Worm (Caenorhabditis elegans): ENCODE measurements around the gene K02F3.12.

Gene K02F3.12

ce11 chrIII:872373-872772, 16.0 kb downstream of the K02F3.12 start, which contains the start of the genes T24C4.3 and clc-20:
TSS of gene T24C4.3 (minus strand) at chrIII:872473.
TSS of gene clc-20 (plus strand) at chrIII:872583.
- TF ChIP-seq him-1 (tag; optimal IDR thresholded peaks at IDR 0.05), result no peak
- TF ChIP-seq W03F9.2 (tag; optimal IDR thresholded peaks at IDR 0.05), result no peak

DNA sequence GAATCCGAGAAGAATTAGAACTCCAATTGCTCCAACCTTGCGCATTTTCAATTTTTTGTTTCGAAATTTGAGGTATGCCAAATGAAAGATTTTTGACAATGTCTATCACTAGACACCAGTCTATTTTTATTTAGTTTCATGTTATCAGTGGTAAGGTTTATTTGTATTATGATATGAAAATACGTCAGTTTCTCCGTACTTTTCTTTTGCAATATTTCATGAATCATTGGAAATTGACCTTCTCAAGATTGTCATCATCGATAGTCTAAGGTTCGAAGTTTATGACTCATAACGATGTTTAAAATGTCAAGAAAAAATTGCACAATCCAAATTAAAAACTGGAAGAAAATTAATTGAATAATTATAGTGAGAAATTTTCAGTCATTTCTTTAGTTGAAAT, 17.1 kb downstream of the K02F3.12 start, which contains the start of gene clc-19:
Gene clc-19, minus strand, starts transcription at position 135 of the 400 bp plus-strand sequence.
- no peak for TF ChIP-seq dao-5 (tag; optimal IDR thresholded peaks at IDR 0.05)
- TF ChIP-seq W03F9.2 (tag; optimal IDR thresholded peaks at IDR 0.05), result no peak
- no peak for TF ChIP-seq him-1 (tag; optimal IDR thresholded peaks at IDR 0.05)

- TF ChIP-seq dao-5 (tag; optimal IDR thresholded peaks at IDR 0.05) (no peak), him-1 (tag; optimal IDR thresholded peaks at IDR 0.05) (no peak), W03F9.2 (tag; optimal IDR thresholded peaks at IDR 0.05) (no peak)
Observed at ce11 chrIII:879634-880033, 23.3 kb downstream of the K02F3.12 start, which contains the start of the genes T24C4.5 and ucr-2.3. TSS of gene T24C4.5 (minus strand) at chrIII:879734. TSS of gene ucr-2.3 (plus strand) at chrIII:879860.

ce11 chrIII:880840-881239, 24.5 kb downstream of the K02F3.12 start:
- no peak for TF ChIP-seq W03F9.2 (tag; optimal IDR thresholded peaks at IDR 0.05)

DNA sequence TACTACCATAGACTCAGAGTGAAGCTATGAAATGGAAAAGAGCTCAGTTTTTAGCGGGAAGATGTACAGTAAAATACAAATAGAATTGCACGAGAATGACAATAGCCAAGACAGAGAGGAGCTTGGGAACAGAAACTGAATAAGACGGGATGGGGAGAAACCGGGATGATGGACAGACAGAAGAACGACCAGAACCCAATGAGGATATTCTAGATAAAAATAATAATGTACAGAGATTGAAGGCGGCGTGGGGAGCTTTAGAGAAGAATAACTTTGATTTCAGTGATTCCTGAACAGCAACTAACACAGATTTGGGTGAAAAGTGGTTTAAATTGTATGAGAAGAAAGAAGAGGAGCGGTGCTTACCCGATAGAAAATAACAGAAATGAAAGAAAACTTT, 25.1 kb downstream of the K02F3.12 start:
- no peak for TF ChIP-seq him-1 (tag; optimal IDR thresholded peaks at IDR 0.05)
- TF ChIP-seq dao-5 (tag; optimal IDR thresholded peaks at IDR 0.05), result peak; percentile 44

DNA sequence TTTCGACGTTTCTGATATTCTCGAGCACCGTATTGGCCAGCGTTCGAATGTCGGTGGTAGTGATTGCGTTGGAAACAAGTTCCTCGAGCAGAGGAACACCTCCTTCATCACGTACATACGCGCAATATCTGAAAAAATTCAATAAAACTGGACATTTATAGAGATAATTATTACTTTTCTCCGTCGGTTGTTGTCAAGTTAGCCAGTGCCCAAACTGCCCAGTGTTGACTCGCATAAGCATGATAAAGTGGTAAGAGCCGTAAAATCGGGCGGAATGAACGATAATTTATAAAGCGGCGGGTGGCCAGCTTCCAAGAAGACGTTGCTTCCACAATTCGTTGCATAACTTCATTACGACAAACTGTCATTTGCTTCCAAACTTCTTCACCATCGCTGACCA, 27.2 kb downstream of the K02F3.12 start:
- TF ChIP-seq W03F9.2 (tag; optimal IDR thresholded peaks at IDR 0.05) (no peak), dao-5 (tag; optimal IDR thresholded peaks at IDR 0.05) (no peak), him-1 (tag; optimal IDR thresholded peaks at IDR 0.05) (no peak)

- TF ChIP-seq him-1 (tag; optimal IDR thresholded peaks at IDR 0.05) (no peak), W03F9.2 (tag; optimal IDR thresholded peaks at IDR 0.05) (no peak), dao-5 (tag; optimal IDR thresholded peaks at IDR 0.05) (no peak)
Observed at ce11 chrIII:886726-887125, 30.4 kb downstream of the K02F3.12 start, which contains the start of gene zer-1. TSS of gene zer-1 (minus strand) at chrIII:886793.

ce11 chrIII:887874-888299, 31.5 kb downstream of the K02F3.12 start:
- TF ChIP-seq W03F9.2 (tag; optimal IDR thresholded peaks at IDR 0.05) (peak; percentile 14), him-1 (tag; optimal IDR thresholded peaks at IDR 0.05) (peak; percentile 66), dao-5 (tag; optimal IDR thresholded peaks at IDR 0.05) (no peak)

ce11 chrIII:888983-889549, 32.7 kb downstream of the K02F3.12 start:
- TF ChIP-seq him-1 (tag; optimal IDR thresholded peaks at IDR 0.05) (no peak), dao-5 (tag; optimal IDR thresholded peaks at IDR 0.05) (no peak), W03F9.2 (tag; optimal IDR thresholded peaks at IDR 0.05) (no peak)

- TF ChIP-seq W03F9.2 (tag; optimal IDR thresholded peaks at IDR 0.05) (no peak), dao-5 (tag; optimal IDR thresholded peaks at IDR 0.05) (no peak), him-1 (tag; optimal IDR thresholded peaks at IDR 0.05) (no peak)
Observed at ce11 chrIII:891014-891413, 34.7 kb downstream of the K02F3.12 start, which contains the start of gene T24C4.10. TSS of gene T24C4.10 (minus strand) at chrIII:891243.

- TF ChIP-seq W03F9.2 (tag; optimal IDR thresholded peaks at IDR 0.05), result no peak
- TF ChIP-seq dao-5 (tag; optimal IDR thresholded peaks at IDR 0.05), result no peak
Observed at ce11 chrIII:895525-895924, 39.2 kb downstream of the K02F3.12 start, which contains the start of the genes ztf-18 and F23H11.2. TSS of gene ztf-18 (minus strand) at chrIII:895712. TSS of gene F23H11.2 (plus strand) at chrIII:895747.

DNA sequence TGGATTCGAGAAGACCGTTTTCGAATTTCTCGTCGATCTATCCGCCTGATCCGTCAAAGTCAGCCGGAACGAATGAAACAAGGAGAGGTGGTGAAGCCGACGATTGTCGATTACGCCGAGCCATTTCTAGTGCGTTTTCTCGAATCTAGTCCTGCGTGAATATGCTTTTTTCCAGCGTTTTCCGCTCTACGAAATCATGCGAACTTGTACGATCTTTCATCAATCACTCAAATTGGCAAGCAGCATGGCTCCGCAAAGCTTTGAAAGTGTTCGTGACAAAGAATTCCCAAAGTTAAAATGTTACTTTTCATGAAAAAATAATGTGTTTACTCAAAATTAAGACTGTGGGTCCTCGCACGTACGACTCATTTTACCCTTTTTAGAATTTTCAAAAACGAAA, 40.5 kb downstream of the K02F3.12 start:
- no peak for TF ChIP-seq dao-5 (tag; optimal IDR thresholded peaks at IDR 0.05)
- TF ChIP-seq W03F9.2 (tag; optimal IDR thresholded peaks at IDR 0.05), result no peak
- TF ChIP-seq him-1 (tag; optimal IDR thresholded peaks at IDR 0.05), result no peak

DNA sequence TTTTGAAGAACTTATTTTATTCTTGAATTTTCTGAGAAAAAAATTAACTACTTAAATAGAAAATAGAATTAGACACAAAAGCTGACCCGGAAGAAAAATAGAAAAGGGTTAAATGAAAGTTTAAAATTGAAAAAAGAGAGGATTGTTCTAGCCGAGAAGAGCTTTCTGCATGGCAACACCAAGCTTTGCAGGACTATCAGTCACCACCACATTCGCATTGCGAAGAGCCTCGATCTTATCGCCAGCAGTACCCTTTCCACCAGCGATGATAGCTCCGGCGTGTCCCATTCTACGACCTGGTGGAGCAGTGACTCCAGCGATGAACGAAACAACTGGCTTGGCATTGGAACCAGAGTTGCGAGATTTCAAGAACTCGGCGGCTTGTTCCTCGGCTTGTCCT, 43.8 kb downstream of the K02F3.12 start:
- TF ChIP-seq him-1 (tag; optimal IDR thresholded peaks at IDR 0.05) (no peak), W03F9.2 (tag; optimal IDR thresholded peaks at IDR 0.05) (no peak), dao-5 (tag; optimal IDR thresholded peaks at IDR 0.05) (no peak)

ce11 chrIII:901148-901547, 44.8 kb downstream of the K02F3.12 start, which contains the start of gene sucl-2:
TSS of gene sucl-2 (minus strand) at chrIII:901412.
- TF ChIP-seq W03F9.2 (tag; optimal IDR thresholded peaks at IDR 0.05) (no peak), dao-5 (tag; optimal IDR thresholded peaks at IDR 0.05) (no peak), him-1 (tag; optimal IDR thresholded peaks at IDR 0.05) (no peak)
